Worm (Caenorhabditis elegans) whole organism, dauer: ENCODE results near the gene gsnl-1.

Source experiments
- unc-62 ChIP-seq: sonication (generic microtip); optimal IDR thresholded peaks from 2 replicates; lab custom pipeline; 2017; ENCODE audit warnings: missing biosample characterization, missing genetic modification reagents, missing genetic modification characterization

Gene gsnl-1

ce11 chrV:9500826-9501451 lies 4.1 kb downstream of the gsnl-1 start, which contains the start of gene swt-5:
Gene swt-5, plus strand, starts transcription at chrV:9501401.
- TF ChIP-seq unc-62: no peak

ce11 chrV:9503152-9503817 lies 6.4 kb downstream of the gsnl-1 start:
- TF ChIP-seq unc-62: no peak

DNA sequence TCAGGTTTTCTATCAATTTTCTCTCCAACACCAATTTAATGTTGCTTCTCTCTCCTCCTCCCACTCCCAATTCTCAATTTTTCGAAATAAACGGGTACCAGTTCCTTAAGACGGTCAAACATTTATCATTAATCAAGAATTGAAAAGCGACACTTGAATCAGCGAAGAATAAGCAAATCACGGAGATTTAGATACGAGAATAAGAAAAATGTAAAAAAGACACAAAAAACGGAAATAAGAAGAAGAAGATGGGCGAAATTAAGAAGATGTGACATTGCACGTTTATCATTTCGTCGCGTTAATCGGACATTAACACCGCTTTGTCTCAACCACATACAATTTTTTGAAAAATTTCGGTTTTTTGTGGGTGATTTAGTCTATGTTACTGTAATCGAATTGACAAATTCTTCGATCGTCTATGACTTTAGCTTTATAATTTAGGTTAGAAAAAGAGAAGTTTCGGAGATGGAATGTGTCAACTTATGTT lies 7.7 kb downstream of the gsnl-1 start, which contains the start of gene haao-1:
TSS of gene haao-1 (plus strand) at position 437 of the 487 bp plus-strand sequence.
- TF ChIP-seq unc-62: no peak

- no peak for TF ChIP-seq unc-62
These were observed 10.1 kb downstream of the gsnl-1 start for ce11 chrV:9506931-9507330.

- TF ChIP-seq unc-62: no peak
These were observed 10.9 kb downstream of the gsnl-1 start, which contains the start of gene acs-14 for ce11 chrV:9507742-9508141. Gene acs-14, plus strand, starts transcription at chrV:9508132.

DNA sequence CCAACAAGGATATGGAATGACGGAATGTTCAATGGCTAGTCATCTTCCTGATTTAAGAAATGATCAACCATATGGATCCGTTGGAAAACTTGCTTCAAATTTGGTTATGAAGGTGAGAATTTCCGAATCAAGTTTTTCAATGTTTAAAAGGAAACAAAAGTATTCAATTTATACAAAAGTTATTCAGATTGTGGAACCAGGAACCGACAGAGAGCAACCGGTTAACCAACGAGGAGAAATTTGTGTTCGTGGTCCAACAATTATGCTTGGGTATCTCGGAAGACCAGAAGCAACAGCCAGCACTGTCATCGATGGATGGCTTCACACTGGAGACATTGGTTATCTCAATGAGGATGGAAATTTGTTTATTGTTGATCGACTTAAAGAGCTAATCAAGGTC lies 12.8 kb downstream of the gsnl-1 start:
- no peak for TF ChIP-seq unc-62

- TF ChIP-seq unc-62: no peak
These were observed 16.7 kb downstream of the gsnl-1 start, which contains the start of gene eif-2Bdelta for ce11 chrV:9513590-9513989. Gene eif-2Bdelta, plus strand, starts transcription at chrV:9513824.

DNA sequence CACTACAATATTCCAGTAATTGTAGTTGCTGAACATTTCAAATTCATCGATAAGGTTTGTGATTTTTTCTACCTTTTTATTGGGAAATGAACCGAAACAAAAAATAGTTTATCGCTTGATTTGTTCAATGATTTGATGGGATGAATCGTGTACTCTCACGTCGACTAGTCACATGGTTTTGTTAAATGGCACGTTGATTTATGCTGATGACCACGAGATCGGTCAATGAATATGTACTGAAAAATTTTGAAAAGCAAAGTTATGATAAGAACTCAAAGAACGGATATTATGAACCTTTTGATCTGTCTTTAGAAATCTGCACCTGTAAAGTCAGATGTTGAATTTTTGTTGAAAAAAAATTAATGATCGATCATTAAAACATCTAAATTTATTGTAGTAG lies 19.4 kb downstream of the gsnl-1 start:
- TF ChIP-seq unc-62: no peak

ce11 chrV:9518832-9519231 lies 22.0 kb downstream of the gsnl-1 start, which contains the start of gene C50F4.8:
Gene C50F4.8, minus strand, starts transcription at chrV:9518859.
- no peak for TF ChIP-seq unc-62

ce11 chrV:9521697-9522096 lies 24.9 kb downstream of the gsnl-1 start:
- TF ChIP-seq unc-62: no peak

DNA sequence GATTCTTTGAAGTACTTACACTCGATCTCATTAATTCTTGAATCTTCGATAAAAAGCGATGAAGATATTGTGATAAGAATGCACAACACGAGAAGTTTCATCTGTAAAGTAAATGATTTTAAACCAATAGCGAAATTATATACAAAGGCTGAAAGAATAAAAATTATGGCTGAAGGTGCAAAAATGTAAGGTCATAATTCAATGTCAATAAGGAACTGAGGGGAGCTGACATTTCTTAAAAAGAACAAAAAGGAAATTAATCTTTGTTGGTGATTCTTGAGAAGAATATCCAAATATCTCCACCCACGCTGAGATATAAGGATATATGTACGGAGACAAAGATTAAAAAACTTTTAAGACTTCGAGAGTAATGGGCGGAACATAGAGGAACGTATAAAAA lies 27.3 kb downstream of the gsnl-1 start, which contains the start of gene C50F4.9:
TSS of gene C50F4.9 (minus strand) at position 101 of the 400 bp plus-strand sequence.
- no peak for TF ChIP-seq unc-62

DNA sequence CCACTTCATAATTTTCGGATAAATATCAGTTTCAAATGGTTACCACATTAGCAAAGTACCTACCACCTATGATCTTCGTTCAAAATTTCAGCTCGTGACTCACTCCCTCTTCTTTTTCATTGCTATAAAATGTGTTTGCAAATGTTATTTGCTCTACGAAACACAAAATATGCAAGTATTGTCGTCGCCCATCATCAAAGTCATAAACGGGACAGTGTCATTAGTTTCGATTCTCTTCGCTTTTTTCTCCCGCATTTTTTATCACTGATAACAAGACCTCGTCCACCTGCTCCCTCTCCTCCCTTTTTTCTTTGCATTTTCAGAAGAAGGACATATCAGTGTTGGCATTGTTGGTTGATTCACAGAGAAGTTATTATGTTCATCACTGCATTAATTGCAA lies 29.6 kb downstream of the gsnl-1 start, which contains the start of gene C50F4.1:
TSS of gene C50F4.1 (plus strand) at position 324 of the 400 bp plus-strand sequence.
- no peak for TF ChIP-seq unc-62

ce11 chrV:9527337-9527736 lies 30.5 kb downstream of the gsnl-1 start:
- no peak for TF ChIP-seq unc-62

ce11 chrV:9527984-9528383 lies 31.1 kb downstream of the gsnl-1 start:
- no peak for TF ChIP-seq unc-62

ce11 chrV:9531477-9531876 lies 34.6 kb downstream of the gsnl-1 start, which contains the start of the genes C50F4.10 and pfk-1.2:
Gene C50F4.10, minus strand, starts transcription at chrV:9531577.
Gene pfk-1.2, plus strand, starts transcription at chrV:9531801.
- no peak for TF ChIP-seq unc-62

- TF ChIP-seq unc-62: no peak
These were observed 37.8 kb downstream of the gsnl-1 start, which contains the start of gene tag-329 for ce11 chrV:9534621-9535020. Gene tag-329, plus strand, starts transcription at chrV:9534921.

DNA sequence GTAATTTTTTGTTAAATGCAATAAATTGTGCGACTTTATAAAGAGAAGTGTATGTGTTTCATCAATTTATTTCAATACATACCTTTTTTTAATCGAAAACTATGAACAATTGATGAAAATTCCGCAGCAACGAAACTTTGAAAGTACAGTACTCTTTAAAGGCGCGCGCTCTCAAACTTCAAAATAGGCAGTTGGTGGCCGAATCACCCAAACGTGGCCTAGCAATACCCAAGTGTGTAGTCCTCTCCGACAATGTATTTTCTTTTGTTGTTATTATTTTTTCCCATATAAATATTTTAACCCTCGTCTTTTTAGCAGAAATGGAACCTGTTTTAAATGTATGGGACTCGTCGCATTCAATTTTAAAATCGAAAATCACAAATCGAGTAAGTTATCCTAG lies 39.7 kb downstream of the gsnl-1 start, which contains the start of gene C50F4.4:
TSS of gene C50F4.4 (plus strand) at position 267 of the 400 bp plus-strand sequence.
- no peak for TF ChIP-seq unc-62
